Worm (Caenorhabditis elegans): ENCODE data around the gene sma-4.
A peak's percentile ranks its signal among the peaks of the same experiment; 100 is the strongest.

Gene sma-4

DNA sequence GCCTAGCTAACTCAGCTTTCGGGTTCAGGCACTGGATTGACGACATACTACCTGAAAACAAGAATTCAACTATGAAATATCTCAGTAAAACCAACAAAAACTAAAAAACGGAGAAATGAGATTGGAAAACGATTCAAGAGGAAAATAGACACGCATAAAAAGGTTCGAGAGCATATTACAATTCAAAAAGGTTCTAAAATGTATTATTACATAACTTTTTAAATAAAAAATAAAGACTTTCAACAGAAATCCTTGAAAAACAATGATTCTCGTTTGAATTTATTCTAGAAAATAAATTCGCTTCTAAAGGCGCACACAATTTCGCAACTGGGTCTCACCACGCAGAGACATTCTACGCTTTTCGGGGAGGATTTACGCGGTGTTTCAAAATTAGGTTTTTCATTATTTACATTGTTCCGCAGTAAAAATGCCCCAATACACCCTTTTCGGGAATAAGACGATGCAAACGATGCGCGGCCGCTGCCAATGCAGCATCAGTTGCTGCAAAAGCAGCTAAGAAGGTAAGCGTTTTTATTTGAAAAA, 39.7 kb downstream of the sma-4 start, which contains the start of the genes cct-6 and alh-9 (continued):
- TF ChIP-seq nhr-6 (tag; optimal IDR thresholded peaks at IDR 0.05) (peak; percentile 81), lsy-2 (tag; optimal IDR thresholded peaks at IDR 0.05) (peak in 1 of 2 experiments; percentile 94), dpl-1 (GFP tag; optimal IDR thresholded peaks at IDR 0.05) (peak; percentile 96), mep-1 (tag; optimal IDR thresholded peaks at IDR 0.05) (peak; percentile 87), daf-16 (GFP tag; optimal IDR thresholded peaks at IDR 0.05) (peak in 1 of 2 experiments; percentile 17), daf-16 (tag; optimal IDR thresholded peaks at IDR 0.05) (peak; percentile 65), dmd-6 (GFP tag; IDR thresholded peaks at IDR 0.05) (peak; percentile 35; the same call in 1 of the 2 replicates), rbr-2 (tag; optimal IDR thresholded peaks at IDR 0.05) (peak; percentile 62), pha-4 (GFP tag; IDR thresholded peaks at IDR 0.05) (peak; percentile 14; the same call in 1 of the 2 replicates), pha-4 (tag; optimal IDR thresholded peaks at IDR 0.05) (peak; percentile 93), hmg-1.1 (GFP tag; IDR thresholded peaks at IDR 0.05) (peak; percentile 58; the same call in 1 of the 2 replicates), egl-27 (tag; optimal IDR thresholded peaks at IDR 0.05) (no peak), T26A8.4 (GFP tag; IDR thresholded peaks at IDR 0.05) (0 out of 2 replicates have a peak, but pooled peaks have one; percentile 53), dve-1 (tag; optimal IDR thresholded peaks at IDR 0.05; ENCODE audit: insufficient read depth) (peak; percentile 79), lir-3 (tag; optimal IDR thresholded peaks at IDR 0.05) (no peak), daf-19 (GFP tag; conservative IDR thresholded peaks at IDR 0.05) (no peak), unc-130 (GFP tag; optimal IDR thresholded peaks at IDR 0.05) (peak; percentile 40), Y48G9A.11 (GFP tag; IDR thresholded peaks at IDR 0.05) (no peak), spr-1 (tag; optimal IDR thresholded peaks at IDR 0.05) (peak; percentile 9), madf-9 (GFP tag; conservative IDR thresholded peaks at IDR 0.05) (no peak), R02D3.7 (tag; optimal IDR thresholded peaks at IDR 0.05) (peak; percentile 74), mes-2 (tag; optimal IDR thresholded peaks at IDR 0.05; ENCODE audit: poor library complexity, severe bottlenecking) (peak; percentile 92), zip-11 (GFP tag; IDR thresholded peaks at IDR 0.05) (no peak)

ce11 chrIII:5859008-5859407, 43.0 kb downstream of the sma-4 start, which contains the start of gene dpf-4:
dpf-4 (plus strand) TSS chrIII:5859308.
- peak; percentile 39 for TF ChIP-seq ama-1 (optimal IDR thresholded peaks at IDR 0.05)
- no peak for TF ChIP-seq mes-2 (tag; optimal IDR thresholded peaks at IDR 0.05; ENCODE audit: poor library complexity, severe bottlenecking)
- TF ChIP-seq F37D6.2 (tag; optimal IDR thresholded peaks at IDR 0.05) = no peak

DNA sequence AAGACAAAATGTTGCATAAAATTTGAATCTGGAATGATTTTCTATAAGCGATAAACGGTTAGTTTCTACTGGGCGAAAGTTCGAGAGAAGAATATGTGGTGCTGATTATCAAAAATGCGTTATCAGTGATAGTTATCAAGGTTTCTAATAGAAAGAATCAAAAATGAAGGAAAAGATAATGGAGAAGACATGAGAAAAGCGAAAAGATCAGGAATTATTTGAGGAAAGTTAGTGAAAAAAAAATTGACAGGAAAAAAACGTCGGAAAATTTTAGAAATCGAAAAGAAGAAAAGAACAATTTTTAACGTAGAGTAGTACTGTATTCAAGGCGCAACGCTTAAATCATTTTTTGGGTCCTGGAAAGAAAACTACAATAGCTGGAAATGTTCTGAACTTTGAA, 47.7 kb downstream of the sma-4 start, which contains the start of gene dnpp-1:
Gene dnpp-1 (minus strand): TSS at position 30 of the 400 bp plus-strand sequence.
- no peak for TF ChIP-seq zfp-2 (tag; optimal IDR thresholded peaks at IDR 0.05)
- peak; percentile 97 for TF ChIP-seq pqm-1 (tag; optimal IDR thresholded peaks at IDR 0.05)
- no peak for TF ChIP-seq F37D6.2 (tag; optimal IDR thresholded peaks at IDR 0.05)
- no peak for TF ChIP-seq dpl-1 (GFP tag; optimal IDR thresholded peaks at IDR 0.05)
- TF ChIP-seq Y105C5A.15 (GFP tag; IDR thresholded peaks at IDR 0.05) = no peak
- TF ChIP-seq nhr-28 (tag; optimal IDR thresholded peaks at IDR 0.05) = peak; percentile 41
- no peak for TF ChIP-seq tag-97 (GFP tag; IDR thresholded peaks at IDR 0.05)
- no peak for TF ChIP-seq nhr-102 (tag; optimal IDR thresholded peaks at IDR 0.05)
- TF ChIP-seq nhr-25 (tag; optimal IDR thresholded peaks at IDR 0.05; ENCODE audit: borderline replicate concordance, insufficient read depth) = no peak
- TF ChIP-seq hlh-11 (tag; optimal IDR thresholded peaks at IDR 0.05) = peak; percentile 39
- TF ChIP-seq daf-12 (tag; optimal IDR thresholded peaks at IDR 0.05) = no peak
- TF ChIP-seq dmd-6 (GFP tag; IDR thresholded peaks at IDR 0.05) = peak; percentile 49; the same call in 1 of the 2 replicates
- no peak for TF ChIP-seq nhr-111 (GFP tag; optimal IDR thresholded peaks at IDR 0.05)
- TF ChIP-seq unc-62 (GFP tag; optimal IDR thresholded peaks at IDR 0.05 in 1 of 2) = no peak
- no peak for TF ChIP-seq unc-62 (tag; optimal IDR thresholded peaks at IDR 0.05)
- TF ChIP-seq nhr-10 (tag; optimal IDR thresholded peaks at IDR 0.05) = no peak
- no peak for TF ChIP-seq zip-11 (GFP tag; IDR thresholded peaks at IDR 0.05)
- no peak for TF ChIP-seq mep-1 (tag; optimal IDR thresholded peaks at IDR 0.05)
- peak; percentile 71 for TF ChIP-seq dve-1 (tag; optimal IDR thresholded peaks at IDR 0.05; ENCODE audit: insufficient read depth)
- no peak for TF ChIP-seq ctbp-1 (GFP tag; IDR thresholded peaks at IDR 0.05)
- no peak for TF ChIP-seq spr-1 (tag; optimal IDR thresholded peaks at IDR 0.05)
- no peak for TF ChIP-seq daf-16 (GFP tag; optimal IDR thresholded peaks at IDR 0.05)
- peak; percentile 48 for TF ChIP-seq daf-16 (tag; optimal IDR thresholded peaks at IDR 0.05)
